Comparison of ENCODE assay signal across 2 worm cellular contexts in the genomic region with DNA sequence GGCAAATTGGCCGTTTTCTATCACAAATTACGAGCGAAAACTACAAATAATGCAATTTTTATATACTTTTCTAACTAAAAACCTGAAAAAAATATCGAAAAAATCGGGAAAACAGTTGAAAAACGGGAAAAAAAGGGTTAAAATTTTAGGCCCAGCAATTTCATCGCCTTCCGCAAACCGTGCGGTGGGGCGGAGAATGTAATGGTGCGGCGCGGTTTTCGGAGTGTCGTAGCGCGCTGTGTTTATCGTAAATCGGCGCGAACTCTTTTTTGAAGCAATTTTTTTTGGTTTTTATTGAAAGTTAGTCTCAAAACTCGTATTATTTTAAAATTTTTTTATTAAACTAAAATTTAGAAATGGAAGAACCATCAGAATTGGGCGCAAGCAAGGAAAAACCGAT.
A peak's percentile ranks its signal among the peaks of the same experiment; 100 is the strongest.
TF ChIP-seq lines count a peak whose summit lies in the region.

TSS of gene picd-1 (plus strand) at position 352 of the 400 bp plus-strand sequence.

TF ChIP-seq in whole organism, L2 larva, 48 proteins besides CTCF, POLR2A, EP300 and RAD21 (continued from another document):
- peak; percentile 51 for TF ChIP-seq fos-1 (tag; optimal IDR thresholded peaks at IDR 0.05; lab: Kevin White, UChicago)
- no peak for TF ChIP-seq Y55F3AM.14 (GFP tag; optimal IDR thresholded peaks at IDR 0.05; lab: Kevin White, UChicago)
- no peak for TF ChIP-seq peb-1 (tag; optimal IDR thresholded peaks at IDR 0.05; lab: Kevin White, UChicago)
- peak; percentile 57 for TF ChIP-seq snpc-4 (tag; optimal IDR thresholded peaks at IDR 0.05; lab: Kevin White, UChicago)
- TF ChIP-seq lin-11 (tag; optimal IDR thresholded peaks at IDR 0.05; lab: Kevin White, UChicago), result peak; percentile 90
- no peak for TF ChIP-seq zag-1 (tag; optimal IDR thresholded peaks at IDR 0.05; lab: Kevin White, UChicago)
- TF ChIP-seq lin-39 (tag; optimal IDR thresholded peaks at IDR 0.05; lab: Kevin White, UChicago), result no peak
- TF ChIP-seq ceh-16 (tag; optimal IDR thresholded peaks at IDR 0.05; lab: Kevin White, UChicago), result no peak
- TF ChIP-seq R02D3.7 (tag; optimal IDR thresholded peaks at IDR 0.05; lab: Kevin White, UChicago), result peak; percentile 66
- no peak for TF ChIP-seq mab-5 (tag; optimal IDR thresholded peaks at IDR 0.05; lab: Kevin White, UChicago)
- no peak for TF ChIP-seq F13H6.1 (tag; optimal IDR thresholded peaks at IDR 0.05; lab: Kevin White, UChicago)
- TF ChIP-seq nhr-25 (tag; optimal IDR thresholded peaks at IDR 0.05; lab: Kevin White, UChicago), result peak; percentile 67
- peak; percentile 83 for TF ChIP-seq lin-13 (GFP tag; optimal IDR thresholded peaks at IDR 0.05; lab: Kevin White, UChicago)
- no peak for TF ChIP-seq nhr-23 (tag; optimal IDR thresholded peaks at IDR 0.05; lab: Kevin White, UChicago)
- no peak for TF ChIP-seq ztf-1 (GFP tag; conservative IDR thresholded peaks at IDR 0.05; lab: Robert Waterston, UW)
- no peak for TF ChIP-seq skn-1 (tag; optimal IDR thresholded peaks at IDR 0.05; lab: Kevin White, UChicago)
- no peak for TF ChIP-seq ceh-82 (tag; optimal IDR thresholded peaks at IDR 0.05; lab: Kevin White, UChicago)
- TF ChIP-seq nhr-77 (tag; optimal IDR thresholded peaks at IDR 0.05; lab: Kevin White, UChicago), result no peak
- TF ChIP-seq mdl-1 (tag; optimal IDR thresholded peaks at IDR 0.05; lab: Kevin White, UChicago), result no peak
- no peak for TF ChIP-seq aly-2 (tag; optimal IDR thresholded peaks at IDR 0.05; lab: Kevin White, UChicago)
- TF ChIP-seq alr-1 (tag; optimal IDR thresholded peaks at IDR 0.05; lab: Kevin White, UChicago), result no peak
- no peak for TF ChIP-seq elt-3 (tag; optimal IDR thresholded peaks at IDR 0.05; lab: Kevin White, UChicago)
- peak; percentile 42 for TF ChIP-seq sem-4 (tag; optimal IDR thresholded peaks at IDR 0.05; lab: Kevin White, UChicago)
- peak; percentile 79 for TF ChIP-seq gmeb-1 (tag; optimal IDR thresholded peaks at IDR 0.05; lab: Kevin White, UChicago)
- TF ChIP-seq nhr-11 (tag; optimal IDR thresholded peaks at IDR 0.05; lab: Kevin White, UChicago), result no peak
- TF ChIP-seq unc-39 (tag; optimal IDR thresholded peaks at IDR 0.05; lab: Kevin White, UChicago), result no peak
- no peak for TF ChIP-seq blmp-1 (tag; optimal IDR thresholded peaks at IDR 0.05; lab: Kevin White, UChicago; ENCODE audit: insufficient read depth)

TF ChIP-seq in whole organism, L4 larva, 104 proteins besides CTCF, POLR2A, EP300 and RAD21 (continued from another document):
- peak; percentile 48 for TF ChIP-seq hlh-11 (tag; optimal IDR thresholded peaks at IDR 0.05; lab: Kevin White, UChicago)
- TF ChIP-seq ctbp-1 (GFP tag; IDR thresholded peaks at IDR 0.05; lab: Robert Waterston, UW), result no peak
- TF ChIP-seq F10B5.3 (tag; optimal IDR thresholded peaks at IDR 0.05; lab: Kevin White, UChicago), result no peak
- TF ChIP-seq madf-9 (GFP tag; conservative IDR thresholded peaks at IDR 0.05; lab: Robert Waterston, UW), result no peak
- no peak for TF ChIP-seq egl-43 (GFP tag; IDR thresholded peaks at IDR 0.05; lab: Robert Waterston, UW)
- TF ChIP-seq mxl-3 (GFP tag; optimal IDR thresholded peaks at IDR 0.05; lab: Kevin White, UChicago), result no peak
- peak; percentile 30 for TF ChIP-seq nhr-28 (tag; optimal IDR thresholded peaks at IDR 0.05; lab: Kevin White, UChicago)
- no peak for TF ChIP-seq ZK337.2 (GFP tag; IDR thresholded peaks at IDR 0.05; lab: Robert Waterston, UW)
- TF ChIP-seq madf-5 (GFP tag; IDR thresholded peaks at IDR 0.05; lab: Robert Waterston, UW), result no peak
- TF ChIP-seq spr-1 (tag; optimal IDR thresholded peaks at IDR 0.05; lab: Kevin White, UChicago), result no peak
- TF ChIP-seq nhr-42 (GFP tag; IDR thresholded peaks at IDR 0.05; lab: Robert Waterston, UW), result no peak
- TF ChIP-seq hif-1 (tag; optimal IDR thresholded peaks at IDR 0.05; lab: Kevin White, UChicago), result peak in 1 of 2 experiments; percentile 57
- TF ChIP-seq attf-4 (tag; optimal IDR thresholded peaks at IDR 0.05; lab: Kevin White, UChicago), result no peak
- TF ChIP-seq F26F4.8 (GFP tag; conservative IDR thresholded peaks at IDR 0.05; lab: Robert Waterston, UW), result no peak
- peak; percentile 98 for TF ChIP-seq Y48G9A.11 (GFP tag; IDR thresholded peaks at IDR 0.05; lab: Robert Waterston, UW)
- TF ChIP-seq mep-1 (tag; optimal IDR thresholded peaks at IDR 0.05; lab: Kevin White, UChicago), result peak; percentile 78
- TF ChIP-seq dve-1 (tag; optimal IDR thresholded peaks at IDR 0.05; lab: Kevin White, UChicago; ENCODE audit: insufficient read depth), result peak; percentile 72
- TF ChIP-seq lsy-2 (tag; optimal IDR thresholded peaks at IDR 0.05; lab: Kevin White, UChicago), result no peak
- TF ChIP-seq nhr-77 (tag; optimal IDR thresholded peaks at IDR 0.05; lab: Kevin White, UChicago), result peak; percentile 36
- TF ChIP-seq lin-15B (tag; optimal IDR thresholded peaks at IDR 0.05; lab: Kevin White, UChicago), result peak; percentile 92
- TF ChIP-seq snpc-1.2 (GFP tag; IDR thresholded peaks at IDR 0.05; lab: Robert Waterston, UW), result no peak
- TF ChIP-seq daf-16 (GFP tag; optimal IDR thresholded peaks at IDR 0.05; lab: Kevin White, UChicago), result no peak
- TF ChIP-seq daf-16 (tag; optimal IDR thresholded peaks at IDR 0.05; lab: Kevin White, UChicago), result peak; percentile 34
- TF ChIP-seq zip-11 (GFP tag; IDR thresholded peaks at IDR 0.05; lab: Robert Waterston, UW), result no peak
